Worm (Caenorhabditis elegans) whole organism, L4 larva: ENCODE data around the gene srx-3.

Experiments
- ceh-44 ChIP-seq: fragments of 200-800 bp; sonication (Bioruptor generic); IDR thresholded peaks from 2 replicates; pipeline ENCODE4 v1.3.6; 2022; ENCODE audit warnings: missing genetic modification reagents, missing genetic modification characterization, missing compliant biosample characterization

srx-3 gene

ce11 chrV:9056253-9056652 is 50.9 kb downstream of the srx-3 start, which contains the start of gene C25E10.10 (continued):
- TF ChIP-seq ceh-44 (GFP tag; lab: Robert Waterston, UW) = no peak
